Worm (Caenorhabditis elegans) whole organism, L4 larva: ENCODE data around the gene C55A6.11.

Source experiments
- F10B5.3 ChIP-seq: sonication (generic microtip); optimal IDR thresholded peaks from 2 replicates; lab custom pipeline; 2016; ENCODE audit warnings: mild to moderate bottlenecking, missing genetic modification characterization, missing compliant biosample characterization
- F26F4.8 ChIP-seq: fragments of 200-800 bp; sonication (Bioruptor generic); conservative IDR thresholded peaks from 2 replicates; pipeline ENCODE4 v1.3.6; 2022; ENCODE audit warnings: missing genetic modification characterization, missing compliant biosample characterization
- F44E2.7 ChIP-seq: fragments of 200-800 bp; sonication (Bioruptor generic); IDR thresholded peaks from 2 replicates; pipeline ENCODE4 v2.1.2; 2022; ENCODE audit warnings: missing genetic modification characterization, missing compliant biosample characterization
- T20F7.1 ChIP-seq: fragments of 200-800 bp; sonication (Bioruptor generic); optimal IDR thresholded peaks from 2 replicates; lab custom pipeline; 2018; ENCODE audit warnings: mild to moderate bottlenecking, missing genetic modification characterization, missing compliant biosample characterization
- T26A8.4 ChIP-seq: fragments of 200-800 bp; sonication (Bioruptor generic); IDR thresholded peaks from 2 replicates; pipeline ENCODE4 v1.3.6; 2022; ENCODE audit warnings: missing genetic modification characterization, missing compliant biosample characterization
- Y105C5A.15 ChIP-seq: fragments of 200-800 bp; sonication (Bioruptor generic); IDR thresholded peaks from 2 replicates; pipeline ENCODE4 v1.3.6; 2022; ENCODE audit warnings: missing genetic modification characterization, missing compliant biosample characterization
- Y48G9A.11 ChIP-seq: fragments of 200-800 bp; sonication (Bioruptor generic); IDR thresholded peaks from 2 replicates; pipeline ENCODE4 v1.3.6; 2022; ENCODE audit warnings: missing genetic modification reagents, missing genetic modification characterization, missing compliant biosample characterization
- Y5F2A.4 ChIP-seq: fragments of 200-800 bp; sonication (Bioruptor generic); optimal IDR thresholded peaks from 2 replicates; lab custom pipeline; 2018; ENCODE audit warnings: mild to moderate bottlenecking, missing genetic modification characterization, missing compliant biosample characterization
- ZK337.2 ChIP-seq: fragments of 200-800 bp; sonication (Bioruptor generic); IDR thresholded peaks from 2 replicates; pipeline ENCODE4 v1.3.6; 2022; ENCODE audit warnings: missing genetic modification reagents, missing genetic modification characterization, missing compliant biosample characterization
- aly-2 ChIP-seq: sonication (generic microtip); optimal IDR thresholded peaks from 2 replicates; lab custom pipeline; 2018; ENCODE audit warnings: missing biosample characterization, missing genetic modification characterization
- ama-1 ChIP-seq: fragments of 150-350 bp; optimal IDR thresholded peaks from 2 replicates; lab custom pipeline; 2014; ENCODE audit warnings: inconsistent platforms, mixed read lengths
- arid-1 ChIP-seq: fragments of 200-800 bp; sonication (Bioruptor generic); conservative IDR thresholded peaks from 2 replicates; pipeline ENCODE4 v1.3.6; 2022; ENCODE audit warnings: missing genetic modification reagents, missing genetic modification characterization, missing compliant biosample characterization
- attf-4 ChIP-seq: sonication (generic microtip); optimal IDR thresholded peaks from 3 replicates; lab custom pipeline; 2017; ENCODE audit warnings: missing biosample characterization, missing genetic modification characterization
- ceh-44 ChIP-seq: fragments of 200-800 bp; sonication (Bioruptor generic); IDR thresholded peaks from 2 replicates; pipeline ENCODE4 v1.3.6; 2022; ENCODE audit warnings: missing genetic modification reagents, missing genetic modification characterization, missing compliant biosample characterization
- ceh-82 ChIP-seq: sonication (generic microtip); optimal IDR thresholded peaks from 2 replicates; lab custom pipeline; 2017; ENCODE audit warnings: missing biosample characterization, missing genetic modification characterization
- ctbp-1 ChIP-seq: fragments of 200-800 bp; sonication (Bioruptor generic); IDR thresholded peaks from 2 replicates; pipeline ENCODE4 v1.3.6; 2022; ENCODE audit warnings: missing genetic modification reagents, missing genetic modification characterization, missing compliant biosample characterization
- daf-16 ChIP-seq, 3 experiments: sonication (generic microtip); optimal IDR thresholded peaks; 2 replicates each; lab custom pipeline; 2016 to 2017; ENCODE audit warnings: missing genetic modification characterization in 3 of 3, missing genetic modification reagents in 3 of 3, mild to moderate bottlenecking in 2 of 3, missing compliant biosample characterization in 2 of 3, missing biosample characterization in 1 of 3, moderate library complexity in 1 of 3
- dmd-8 ChIP-seq: fragments of 200-800 bp; sonication (Bioruptor generic); IDR thresholded peaks from 2 replicates; pipeline ENCODE4 v1.3.6; 2022; ENCODE audit warnings: missing genetic modification characterization, missing compliant biosample characterization
- dmd-9 ChIP-seq: fragments of 200-800 bp; sonication (Bioruptor generic); IDR thresholded peaks from 2 replicates; pipeline ENCODE4 v1.3.6; 2022; ENCODE audit warnings: missing genetic modification reagents, missing genetic modification characterization, missing compliant biosample characterization
- dpl-1 ChIP-seq: fragments of 150-350 bp; optimal IDR thresholded peaks from 2 replicates; lab custom pipeline; 2014; ENCODE audit warnings: missing biosample characterization, missing genetic modification reagents, missing genetic modification characterization
- egl-43 ChIP-seq: fragments of 200-800 bp; sonication (Bioruptor generic); IDR thresholded peaks from 2 replicates; pipeline ENCODE4 v1.3.6; 2022; ENCODE audit warnings: missing genetic modification reagents, missing genetic modification characterization, missing compliant biosample characterization
- gei-8 ChIP-seq: fragments of 200-800 bp; sonication (Bioruptor generic); optimal IDR thresholded peaks from 2 replicates; lab custom pipeline; 2018; ENCODE audit warnings: mild to moderate bottlenecking, missing genetic modification characterization, missing compliant biosample characterization
- hif-1 ChIP-seq, 2 experiments: sonication (generic microtip); optimal IDR thresholded peaks; 2 replicates each; lab custom pipeline; 2016 to 2017; ENCODE audit warnings: missing compliant biosample characterization in 2 of 2, missing genetic modification characterization in 2 of 2, missing genetic modification reagents in 2 of 2, missing genotype in 2 of 2, mild to moderate bottlenecking in 1 of 2
- hlh-11 ChIP-seq: fragments of 200-800 bp; sonication (Bioruptor generic); optimal IDR thresholded peaks from 2 replicates; lab custom pipeline; 2018; ENCODE audit warnings: mild to moderate bottlenecking, missing genetic modification characterization, missing compliant biosample characterization
- hmg-1.1 ChIP-seq: fragments of 200-800 bp; sonication (Bioruptor generic); IDR thresholded peaks from 2 replicates; pipeline ENCODE4 v1.3.6; 2022; ENCODE audit warnings: missing genetic modification reagents, missing genetic modification characterization, missing compliant biosample characterization
- jun-1 ChIP-seq: fragments of 150-350 bp; optimal IDR thresholded peaks from 2 replicates; lab custom pipeline; 2014; ENCODE audit warnings: missing biosample characterization, missing genetic modification reagents, missing genetic modification characterization
- lin-13 ChIP-seq: fragments of 150-350 bp; optimal IDR thresholded peaks from 2 replicates; lab custom pipeline; 2014; ENCODE audit warnings: missing biosample characterization, missing genetic modification reagents, missing genetic modification characterization
- lin-15B ChIP-seq: fragments of 150-350 bp; sonication (generic microtip); optimal IDR thresholded peaks from 3 replicates; lab custom pipeline; 2014; ENCODE audit warnings: missing biosample characterization, missing genetic modification characterization
- lsy-2 ChIP-seq, 2 experiments: fragments of 150-350 bp in 1 of 2; sonication (generic microtip) in 1 of 2; optimal IDR thresholded peaks; 2 replicates each; lab custom pipeline; 2014 to 2017; ENCODE audit warnings: missing biosample characterization in 2 of 2, missing genetic modification characterization in 2 of 2
- mdt-29 ChIP-seq: fragments of 200-800 bp; sonication (Bioruptor generic); IDR thresholded peaks from 2 replicates; pipeline ENCODE4 v1.3.6; 2022; ENCODE audit warnings: missing genetic modification reagents, missing genetic modification characterization, missing compliant biosample characterization
- mes-2 ChIP-seq: sonication (generic microtip); optimal IDR thresholded peaks from 2 replicates; lab custom pipeline; 2016; ENCODE audit warnings: missing genotype, mild to moderate bottlenecking, missing genetic modification characterization, missing compliant biosample characterization; ENCODE audit not compliant: poor library complexity, severe bottlenecking
- mxl-2 ChIP-seq: fragments of 200-800 bp; sonication (Bioruptor generic); conservative IDR thresholded peaks from 2 replicates; pipeline ENCODE4 v1.3.6; 2022; ENCODE audit warnings: missing genetic modification reagents, missing genetic modification characterization, missing compliant biosample characterization
- mxl-3 ChIP-seq: fragments of 200-800 bp; sonication (Bioruptor generic); optimal IDR thresholded peaks from 2 replicates; lab custom pipeline; 2018; ENCODE audit warnings: mild to moderate bottlenecking, missing genetic modification characterization, missing compliant biosample characterization
- nhr-102 ChIP-seq: sonication (generic microtip); optimal IDR thresholded peaks from 2 replicates; lab custom pipeline; 2016; ENCODE audit warnings: mild to moderate bottlenecking, missing genetic modification characterization, moderate library complexity, missing compliant biosample characterization
- nhr-11 ChIP-seq: fragments of 150-350 bp; optimal IDR thresholded peaks from 2 replicates; lab custom pipeline; 2014; ENCODE audit warnings: missing biosample characterization, missing genetic modification characterization
- nhr-237 ChIP-seq: sonication (generic microtip); optimal IDR thresholded peaks from 2 replicates; lab custom pipeline; 2017; ENCODE audit warnings: missing biosample characterization, missing genetic modification characterization
- nhr-28 ChIP-seq: fragments of 150-350 bp; optimal IDR thresholded peaks from 2 replicates; lab custom pipeline; 2014; ENCODE audit warnings: missing biosample characterization, missing genetic modification characterization
- nhr-42 ChIP-seq: fragments of 200-800 bp; sonication (Bioruptor generic); IDR thresholded peaks from 2 replicates; pipeline ENCODE4 v1.3.6; 2022; ENCODE audit warnings: missing genetic modification characterization, missing compliant biosample characterization
- nhr-6 ChIP-seq: fragments of 150-350 bp; optimal IDR thresholded peaks from 2 replicates; lab custom pipeline; 2014; ENCODE audit warnings: missing biosample characterization, missing genetic modification characterization
- pqm-1 ChIP-seq: sonication (generic microtip); optimal IDR thresholded peaks from 2 replicates; lab custom pipeline; 2017; ENCODE audit warnings: missing biosample characterization, missing genetic modification characterization
- rbr-2 ChIP-seq: sonication (generic microtip); optimal IDR thresholded peaks from 2 replicates; lab custom pipeline; 2016; ENCODE audit warnings: missing genotype, missing genetic modification characterization, missing compliant biosample characterization
- saeg-2 ChIP-seq: fragments of 200-800 bp; sonication (Bioruptor generic); IDR thresholded peaks from 2 replicates; pipeline ENCODE4 v1.3.6; 2022; ENCODE audit warnings: missing genetic modification reagents, missing genetic modification characterization, missing compliant biosample characterization
- sdz-12 ChIP-seq: fragments of 200-800 bp; sonication (Bioruptor generic); optimal IDR thresholded peaks from 2 replicates; lab custom pipeline; 2018; ENCODE audit warnings: mild to moderate bottlenecking, missing genetic modification characterization, missing compliant biosample characterization
- snpc-1.2 ChIP-seq: fragments of 200-800 bp; sonication (Bioruptor generic); IDR thresholded peaks from 2 replicates; pipeline ENCODE4 v1.3.6; 2022; ENCODE audit warnings: missing genetic modification reagents, missing genetic modification characterization, missing compliant biosample characterization
- spr-1 ChIP-seq: sonication (generic microtip); optimal IDR thresholded peaks from 2 replicates; lab custom pipeline; 2016; ENCODE audit warnings: mild to moderate bottlenecking, missing genetic modification characterization, missing compliant biosample characterization
- spr-3 ChIP-seq: fragments of 200-800 bp; sonication (Bioruptor generic); optimal IDR thresholded peaks from 2 replicates; lab custom pipeline; 2018; ENCODE audit warnings: mild to moderate bottlenecking, missing genetic modification characterization, missing compliant biosample characterization
- unc-130 ChIP-seq: sonication (generic microtip); optimal IDR thresholded peaks from 2 replicates; lab custom pipeline; 2016; ENCODE audit warnings: missing genetic modification reagents, missing genetic modification characterization, missing compliant biosample characterization
- unc-62 ChIP-seq, 3 experiments: fragments of 150-350 bp in 1 of 3; sonication (generic microtip); optimal IDR thresholded peaks in 2 of 3; peaks in 1 of 3; 1 replicate in 1 of 3; 2 replicates in 2 of 3; lab custom pipeline; 2014 to 2017; ENCODE audit warnings: missing biosample characterization in 3 of 3, missing genetic modification characterization in 3 of 3, missing genetic modification reagents in 3 of 3, missing genotype in 1 of 3
- zfp-3 ChIP-seq: fragments of 200-800 bp; sonication (Bioruptor generic); conservative IDR thresholded peaks from 2 replicates; pipeline ENCODE4 v1.3.6; 2022; ENCODE audit warnings: missing genetic modification reagents, missing genetic modification characterization, missing compliant biosample characterization
- zip-2 ChIP-seq: fragments of 150-350 bp; optimal IDR thresholded peaks from 2 replicates; lab custom pipeline; 2014; ENCODE audit warnings: missing biosample characterization, missing genetic modification characterization

The C55A6.11 gene

ce11 chrV:11534495-11535189 lies 14.3 kb downstream of the C55A6.11 start (continued):
- TF ChIP-seq nhr-6 (no peak), zfp-3 (GFP tag; lab: Robert Waterston, UW) (0 out of 2 replicates have a peak, but pooled peaks have one; percentile 25), unc-130 (GFP tag; lab: Kevin White, UChicago) (no peak), lin-15B (tag; lab: Kevin White, UChicago) (no peak), nhr-11 (tag; lab: Kevin White, UChicago) (no peak), dmd-9 (GFP tag; lab: Robert Waterston, UW) (no peak), Y48G9A.11 (GFP tag; lab: Robert Waterston, UW) (no peak), ceh-44 (GFP tag; lab: Robert Waterston, UW) (no peak), unc-62 (GFP tag; optimal IDR thresholded peaks at IDR 0.05 in 1 of 2; lab: Kevin White, UChicago) (peak in 1 of 2 experiments; percentile 79), unc-62 (tag; optimal IDR thresholded peaks at IDR 0.05; lab: Kevin White, UChicago) (no peak), mes-2 (tag; lab: Kevin White, UChicago) (peak; percentile 47), dpl-1 (GFP tag; lab: Kevin White, UChicago) (no peak), nhr-237 (tag; lab: Kevin White, UChicago) (no peak), T26A8.4 (GFP tag; lab: Robert Waterston, UW) (no peak), ama-1 (lab: Kevin White, UChicago) (no peak), lin-13 (GFP tag; lab: Kevin White, UChicago) (no peak), nhr-42 (GFP tag; lab: Robert Waterston, UW) (no peak), ZK337.2 (GFP tag; lab: Robert Waterston, UW) (no peak), attf-4 (tag; lab: Kevin White, UChicago) (no peak), Y105C5A.15 (no peak), saeg-2 (no peak), F44E2.7 (GFP tag; lab: Robert Waterston, UW) (no peak), lsy-2 (tag; optimal IDR thresholded peaks at IDR 0.05; lab: Kevin White, UChicago) (peak in 1 of 2 experiments; percentile 64), sdz-12 (no peak), rbr-2 (tag; lab: Kevin White, UChicago) (no peak), nhr-28 (tag; lab: Kevin White, UChicago) (peak; percentile 94), ctbp-1 (GFP tag; lab: Robert Waterston, UW) (no peak), arid-1 (GFP tag; lab: Robert Waterston, UW) (no peak), mxl-2 (GFP tag; lab: Robert Waterston, UW) (no peak), egl-43 (GFP tag; lab: Robert Waterston, UW) (no peak), ceh-82 (tag; lab: Kevin White, UChicago) (no peak), hif-1 (tag; optimal IDR thresholded peaks at IDR 0.05; lab: Kevin White, UChicago) (no peak), spr-1 (no peak), mxl-3 (GFP tag; lab: Kevin White, UChicago) (peak; percentile 50), snpc-1.2 (GFP tag; lab: Robert Waterston, UW) (no peak), zip-2 (tag; lab: Kevin White, UChicago) (no peak), gei-8 (GFP tag; lab: Kevin White, UChicago) (no peak), pqm-1 (tag; lab: Kevin White, UChicago) (peak; percentile 78), nhr-102 (tag; lab: Kevin White, UChicago) (no peak), dmd-8 (no peak), F10B5.3 (tag; lab: Kevin White, UChicago) (no peak), Y5F2A.4 (GFP tag; lab: Kevin White, UChicago) (no peak), spr-3 (no peak), hlh-11 (peak; percentile 84), F26F4.8 (GFP tag; lab: Robert Waterston, UW) (no peak), daf-16 (GFP tag; optimal IDR thresholded peaks at IDR 0.05; lab: Kevin White, UChicago) (no peak), daf-16 (tag; optimal IDR thresholded peaks at IDR 0.05; lab: Kevin White, UChicago) (peak; percentile 77), T20F7.1 (GFP tag; lab: Kevin White, UChicago) (peak; percentile 12), mdt-29 (GFP tag; lab: Robert Waterston, UW) (no peak), hmg-1.1 (no peak), jun-1 (tag; lab: Kevin White, UChicago) (no peak), aly-2 (tag; lab: Kevin White, UChicago) (no peak)
